Worm (Caenorhabditis elegans) whole organism, L1 larva: Measurements from ENCODE around the gene F49C12.5.

ENCODE experiments used
- aly-2 ChIP-seq: fragments of 150-350 bp; optimal IDR thresholded peaks from 2 replicates; lab custom pipeline; 2014; ENCODE audit warnings: missing biosample characterization, missing genetic modification characterization
- ces-1 ChIP-seq: fragments of 150-350 bp; optimal IDR thresholded peaks from 2 replicates; lab custom pipeline; 2014; ENCODE audit warnings: missing biosample characterization, missing genetic modification reagents, missing genetic modification characterization
- elt-3 ChIP-seq, 6 experiments: fragments of 150-350 bp in 1 of 6; sonication (generic microtip); optimal IDR thresholded peaks; 2 replicates each; lab custom pipeline; 2017 to 2018; ENCODE audit warnings: missing biosample characterization in 6 of 6, missing genetic modification characterization in 6 of 6, inconsistent platforms in 1 of 6
- grh-1 ChIP-seq: fragments of 200-800 bp; sonication (Bioruptor generic); IDR thresholded peaks from 2 replicates; pipeline ENCODE4 v1.3.6; 2022; ENCODE audit warnings: missing genetic modification reagents, missing genetic modification characterization, missing compliant biosample characterization
- lsy-2 ChIP-seq, 2 experiments: fragments of 150-350 bp; optimal IDR thresholded peaks; 2 replicates each; lab custom pipeline; 2014; ENCODE audit warnings: missing biosample characterization in 2 of 2, missing genetic modification characterization in 2 of 2
- pqm-1 ChIP-seq: sonication (generic microtip); optimal IDR thresholded peaks from 3 replicates; lab custom pipeline; 2017; ENCODE audit warnings: missing biosample characterization, missing genetic modification characterization
- skn-1 ChIP-seq: fragments of 150-350 bp; optimal IDR thresholded peaks from 2 replicates; lab custom pipeline; 2014; ENCODE audit warnings: missing biosample characterization, missing genetic modification characterization
- snpc-4 ChIP-seq: fragments of 150-350 bp; optimal IDR thresholded peaks from 2 replicates; lab custom pipeline; 2014; ENCODE audit warnings: missing biosample characterization, missing genetic modification characterization
- sox-4 ChIP-seq: sonication (generic microtip); optimal IDR thresholded peaks from 2 replicates; lab custom pipeline; 2016; ENCODE audit warnings: missing genetic modification characterization, missing compliant biosample characterization
- unc-62 ChIP-seq: fragments of 150-350 bp; optimal IDR thresholded peaks from 2 replicates; lab custom pipeline; 2014; ENCODE audit warnings: missing biosample characterization, missing genetic modification reagents, missing genetic modification characterization
- unc-86 ChIP-seq: sonication (generic microtip); optimal IDR thresholded peaks from 2 replicates; lab custom pipeline; 2016; ENCODE audit warnings: missing genetic modification characterization, missing compliant biosample characterization
- ztf-4 ChIP-seq: fragments of 150-350 bp; optimal IDR thresholded peaks from 2 replicates; lab custom pipeline; 2014; ENCODE audit warnings: missing biosample characterization, missing genetic modification characterization

ce11 chrIV:9333007-9333406 lies 28.3 kb downstream of the F49C12.5 start:
- TF ChIP-seq ces-1 (GFP tag; lab: Kevin White, UChicago), result no peak
- no peak for TF ChIP-seq sox-4
- no peak for TF ChIP-seq ztf-4 (tag; lab: Kevin White, UChicago)
- no peak for TF ChIP-seq elt-3 (tag; optimal IDR thresholded peaks at IDR 0.05; lab: Kevin White, UChicago)
- no peak for TF ChIP-seq skn-1
- no peak for TF ChIP-seq pqm-1
- no peak for TF ChIP-seq unc-62
- TF ChIP-seq snpc-4 (tag; lab: Kevin White, UChicago), result no peak
- no peak for TF ChIP-seq grh-1
- TF ChIP-seq unc-86 (tag; lab: Kevin White, UChicago), result no peak
- no peak for TF ChIP-seq lsy-2 (tag; optimal IDR thresholded peaks at IDR 0.05; lab: Kevin White, UChicago)
- no peak for TF ChIP-seq aly-2 (tag; lab: Kevin White, UChicago)
